Fruit fly (Drosophila melanogaster): ENCODE results near the gene Agpat2.

Agpat2 gene

dm6 chr2L:8451497-8451896 is 12.3 kb downstream of the Agpat2 start:
- TF ChIP-seq Crg-1 (GFP tag; optimal IDR thresholded peaks at IDR 0.05) (no peak), CG14711 (tag; optimal IDR thresholded peaks at IDR 0.05) (no peak), cic (GFP tag; optimal IDR thresholded peaks at IDR 0.05) (peak; percentile 41), CG33017 (tag; optimal IDR thresholded peaks at IDR 0.05) (no peak), tj (GFP tag; optimal IDR thresholded peaks at IDR 0.05) (no peak), CG7101 (tag; optimal IDR thresholded peaks at IDR 0.05) (no peak), ovo (GFP tag; optimal IDR thresholded peaks at IDR 0.05) (no peak), CG5204 (GFP tag; optimal IDR thresholded peaks at IDR 0.05) (no peak), CG1620 (GFP tag; optimal IDR thresholded peaks at IDR 0.05) (no peak), kay (GFP tag; ENCODE audit: borderline replicate concordance) (peak; percentile 83), Hr96 (GFP tag; optimal IDR thresholded peaks at IDR 0.05) (no peak), cnc (optimal IDR thresholded peaks at IDR 0.05) (no peak), CG11617 (GFP tag; optimal IDR thresholded peaks at IDR 0.05) (no peak), toe (GFP tag; optimal IDR thresholded peaks at IDR 0.05) (no peak), Clk (GFP tag; optimal IDR thresholded peaks at IDR 0.05) (no peak), CG7045 (GFP tag; optimal IDR thresholded peaks at IDR 0.05) (no peak)

- no peak for TF ChIP-seq Hr96 (GFP tag; optimal IDR thresholded peaks at IDR 0.05)
- TF ChIP-seq Crg-1 (GFP tag; optimal IDR thresholded peaks at IDR 0.05), result no peak
- no peak for TF ChIP-seq Clk (GFP tag; optimal IDR thresholded peaks at IDR 0.05)
- no peak for TF ChIP-seq CG11617 (GFP tag; optimal IDR thresholded peaks at IDR 0.05)
- no peak for TF ChIP-seq CG14711 (tag; optimal IDR thresholded peaks at IDR 0.05)
- no peak for TF ChIP-seq tj (GFP tag; optimal IDR thresholded peaks at IDR 0.05)
- TF ChIP-seq CG5204 (GFP tag; optimal IDR thresholded peaks at IDR 0.05), result no peak
- TF ChIP-seq bab1 (GFP tag; optimal IDR thresholded peaks at IDR 0.05), result no peak
- TF ChIP-seq CG7045 (GFP tag; optimal IDR thresholded peaks at IDR 0.05), result no peak
- TF ChIP-seq toe (GFP tag; optimal IDR thresholded peaks at IDR 0.05), result no peak
- TF ChIP-seq pad (GFP tag; optimal IDR thresholded peaks at IDR 0.05), result no peak
- no peak for TF ChIP-seq cnc (optimal IDR thresholded peaks at IDR 0.05)
- no peak for TF ChIP-seq ovo (GFP tag; optimal IDR thresholded peaks at IDR 0.05)
- TF ChIP-seq CG12768 (GFP tag; optimal IDR thresholded peaks at IDR 0.05), result no peak
- no peak for TF ChIP-seq CG33017 (tag; optimal IDR thresholded peaks at IDR 0.05)
- TF ChIP-seq kay (GFP tag; ENCODE audit: borderline replicate concordance), result no peak
- no peak for TF ChIP-seq CG7101 (tag; optimal IDR thresholded peaks at IDR 0.05)
- no peak for TF ChIP-seq cic (GFP tag; optimal IDR thresholded peaks at IDR 0.05)
- TF ChIP-seq CG1620 (GFP tag; optimal IDR thresholded peaks at IDR 0.05), result no peak
- no peak for TF ChIP-seq Mnt (GFP tag; optimal IDR thresholded peaks at IDR 0.05)
Measured at dm6 chr2L:8449358-8449757, 14.4 kb downstream of the Agpat2 start, which contains the start of gene Aasdh. Aasdh (minus strand) TSS chr2L:8449576.

- TF ChIP-seq CG7101 (tag; optimal IDR thresholded peaks at IDR 0.05) (no peak), tj (GFP tag; optimal IDR thresholded peaks at IDR 0.05) (no peak), toe (GFP tag; optimal IDR thresholded peaks at IDR 0.05) (no peak), Mnt (GFP tag; optimal IDR thresholded peaks at IDR 0.05) (no peak), CG7045 (GFP tag; optimal IDR thresholded peaks at IDR 0.05) (no peak), CG14711 (tag; optimal IDR thresholded peaks at IDR 0.05) (no peak), CG12768 (GFP tag; optimal IDR thresholded peaks at IDR 0.05) (no peak), CG33017 (tag; optimal IDR thresholded peaks at IDR 0.05) (no peak), Clk (GFP tag; optimal IDR thresholded peaks at IDR 0.05) (no peak)
Measured at dm6 chr2L:8442147-8442546, 21.6 kb downstream of the Agpat2 start, which contains the start of gene CG31897. CG31897 (plus strand) TSS chr2L:8442447.

dm6 chr2L:8438052-8438451 is 25.7 kb downstream of the Agpat2 start, which contains the start of gene mus201:
mus201 (plus strand) TSS chr2L:8438169.
- peak; percentile 42 for TF ChIP-seq CG1620 (GFP tag; optimal IDR thresholded peaks at IDR 0.05)
- peak; percentile 10 for TF ChIP-seq pad (GFP tag; optimal IDR thresholded peaks at IDR 0.05)
- TF ChIP-seq ovo (GFP tag; optimal IDR thresholded peaks at IDR 0.05), result no peak
- no peak for TF ChIP-seq cnc (optimal IDR thresholded peaks at IDR 0.05)
- no peak for TF ChIP-seq CG12768 (GFP tag; optimal IDR thresholded peaks at IDR 0.05)
- TF ChIP-seq tj (GFP tag; optimal IDR thresholded peaks at IDR 0.05), result no peak
- no peak for TF ChIP-seq Mnt (GFP tag; optimal IDR thresholded peaks at IDR 0.05)
- TF ChIP-seq Clk (GFP tag; optimal IDR thresholded peaks at IDR 0.05), result no peak
- no peak for TF ChIP-seq cic (GFP tag; optimal IDR thresholded peaks at IDR 0.05)
- peak; percentile 16 for TF ChIP-seq CG14711 (tag; optimal IDR thresholded peaks at IDR 0.05)
- TF ChIP-seq toe (GFP tag; optimal IDR thresholded peaks at IDR 0.05), result no peak
- peak; percentile 31 for TF ChIP-seq bab1 (GFP tag; optimal IDR thresholded peaks at IDR 0.05)
- TF ChIP-seq CG33017 (tag; optimal IDR thresholded peaks at IDR 0.05), result no peak
- TF ChIP-seq CG11617 (GFP tag; optimal IDR thresholded peaks at IDR 0.05), result no peak
- no peak for TF ChIP-seq CG5204 (GFP tag; optimal IDR thresholded peaks at IDR 0.05)
- peak; percentile 94 for TF ChIP-seq kay (GFP tag; ENCODE audit: borderline replicate concordance)
- TF ChIP-seq Hr96 (GFP tag; optimal IDR thresholded peaks at IDR 0.05), result no peak

- TF ChIP-seq toe (GFP tag; optimal IDR thresholded peaks at IDR 0.05) (no peak), pad (GFP tag; optimal IDR thresholded peaks at IDR 0.05) (peak; percentile 10), Clk (GFP tag; optimal IDR thresholded peaks at IDR 0.05) (no peak), cnc (optimal IDR thresholded peaks at IDR 0.05) (no peak), CG1620 (GFP tag; optimal IDR thresholded peaks at IDR 0.05) (peak; percentile 48), CG5204 (GFP tag; optimal IDR thresholded peaks at IDR 0.05) (no peak), CG14711 (tag; optimal IDR thresholded peaks at IDR 0.05) (no peak), CG7101 (tag; optimal IDR thresholded peaks at IDR 0.05) (peak; percentile 24), CG7045 (GFP tag; optimal IDR thresholded peaks at IDR 0.05) (no peak), Hr96 (GFP tag; optimal IDR thresholded peaks at IDR 0.05) (no peak), CG11617 (GFP tag; optimal IDR thresholded peaks at IDR 0.05) (no peak), CG12768 (GFP tag; optimal IDR thresholded peaks at IDR 0.05) (no peak), tj (GFP tag; optimal IDR thresholded peaks at IDR 0.05) (no peak), CG33017 (tag; optimal IDR thresholded peaks at IDR 0.05) (no peak), Crg-1 (GFP tag; optimal IDR thresholded peaks at IDR 0.05) (peak; percentile 23), bab1 (GFP tag; optimal IDR thresholded peaks at IDR 0.05) (peak; percentile 15), cic (GFP tag; optimal IDR thresholded peaks at IDR 0.05) (no peak), Mnt (GFP tag; optimal IDR thresholded peaks at IDR 0.05) (peak; percentile 65), ovo (GFP tag; optimal IDR thresholded peaks at IDR 0.05) (no peak), kay (GFP tag; ENCODE audit: borderline replicate concordance) (no peak)
Measured at dm6 chr2L:8437176-8437575, 26.6 kb downstream of the Agpat2 start, which contains the start of the genes D12 and Chrac-14. D12 (minus strand) TSS chr2L:8437365. Chrac-14 (plus strand) TSS chr2L:8437405.
